Worm (Caenorhabditis elegans): ENCODE measurements around the gene srh-132.
"Not testable (repeated sequence)": the region's sequence is repeated elsewhere in the genome, so short reads cannot be mapped to it uniquely, and the experiment has no call there.

Gene srh-132

DNA sequence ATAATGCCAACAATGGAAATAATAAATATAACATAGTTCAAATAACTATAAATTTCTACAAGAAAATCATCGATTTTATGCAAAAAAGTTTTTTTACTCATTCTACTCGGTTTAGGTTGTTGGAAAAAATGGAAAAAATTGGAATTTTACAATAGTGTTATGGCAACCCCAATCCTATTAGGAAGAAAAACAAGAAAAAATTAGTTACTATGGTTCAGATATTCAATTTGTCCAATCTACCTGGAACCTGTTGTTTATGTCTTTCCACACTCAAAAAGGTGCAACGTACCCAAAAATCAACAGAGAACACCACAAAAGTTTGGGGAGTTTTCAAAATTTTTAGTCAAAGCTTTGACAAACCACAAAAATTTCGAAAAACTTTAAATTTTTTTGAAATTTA lies 20.0 kb downstream of the srh-132 start, which contains the start of gene T27C5.10:
Gene T27C5.10, minus strand, starts transcription at position 101 of the 400 bp plus-strand sequence.
- no peak for TF ChIP-seq unc-39 (tag; optimal IDR thresholded peaks at IDR 0.05)

DNA sequence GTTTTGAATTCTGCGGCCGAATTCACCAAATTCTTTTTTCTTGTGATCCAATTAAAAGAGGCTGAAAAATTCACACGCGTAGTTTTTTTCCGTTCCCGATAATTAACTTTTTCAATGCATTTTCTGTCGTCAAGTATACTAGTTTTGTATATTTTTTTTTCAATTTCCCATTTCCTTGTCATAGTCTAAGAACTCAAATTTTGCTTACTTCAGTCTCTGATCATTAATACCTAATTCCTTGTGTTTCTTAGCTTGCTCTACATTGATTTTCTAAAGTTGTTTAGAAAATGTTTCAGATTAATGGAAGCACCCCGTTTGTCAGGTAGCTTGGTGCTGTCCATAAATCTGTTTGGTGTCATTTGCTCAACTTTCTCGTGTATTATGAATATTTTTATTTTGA lies 20.8 kb downstream of the srh-132 start, which contains the start of gene srbc-27:
Gene srbc-27, plus strand, starts transcription at position 301 of the 400 bp plus-strand sequence.
- TF ChIP-seq cnd-1 (tag; optimal IDR thresholded peaks at IDR 0.05) (no peak), ceh-39 (tag; optimal IDR thresholded peaks at IDR 0.05) (no peak), flh-1 (GFP tag; optimal IDR thresholded peaks at IDR 0.05) (no peak), mep-1 (tag; optimal IDR thresholded peaks at IDR 0.05) (no peak)

ce11 chrV:17436492-17436891 lies 26.4 kb downstream of the srh-132 start, which contains the start of gene F20E11.18:
TSS of gene F20E11.18 (minus strand) at chrV:17436592.
- TF ChIP-seq M03D4.4 (tag; optimal IDR thresholded peaks at IDR 0.05) (no peak), sem-2 (GFP tag; optimal IDR thresholded peaks at IDR 0.05) (no peak)

- no peak for TF ChIP-seq M03D4.4 (tag; optimal IDR thresholded peaks at IDR 0.05)
- TF ChIP-seq unc-120 (tag; optimal IDR thresholded peaks at IDR 0.05; ENCODE audit: poor library complexity, severe bottlenecking) = no peak
- no peak for TF ChIP-seq ces-1 (GFP tag; optimal IDR thresholded peaks at IDR 0.05)
- TF ChIP-seq sem-2 (GFP tag; optimal IDR thresholded peaks at IDR 0.05) = no peak
- no peak for TF ChIP-seq lin-32 (GFP tag; optimal IDR thresholded peaks at IDR 0.05)
- no peak for TF ChIP-seq ceh-39 (tag; optimal IDR thresholded peaks at IDR 0.05)
- TF ChIP-seq nhr-28 (tag; optimal IDR thresholded peaks at IDR 0.05) = no peak
- TF ChIP-seq ceh-43 (GFP tag; optimal IDR thresholded peaks at IDR 0.05) = no peak
- TF ChIP-seq lin-13 (tag; optimal IDR thresholded peaks at IDR 0.05) = no peak
- TF ChIP-seq mab-5 (tag; optimal IDR thresholded peaks at IDR 0.05) = no peak
- TF ChIP-seq unc-62 (GFP tag; optimal IDR thresholded peaks at IDR 0.05) = no peak
- TF ChIP-seq blmp-1 (tag; optimal IDR thresholded peaks at IDR 0.05) = no peak
Measured at ce11 chrV:17438317-17438716, 28.3 kb downstream of the srh-132 start, which contains the start of gene srsx-2. TSS of gene srsx-2 (minus strand) at chrV:17438417.

DNA sequence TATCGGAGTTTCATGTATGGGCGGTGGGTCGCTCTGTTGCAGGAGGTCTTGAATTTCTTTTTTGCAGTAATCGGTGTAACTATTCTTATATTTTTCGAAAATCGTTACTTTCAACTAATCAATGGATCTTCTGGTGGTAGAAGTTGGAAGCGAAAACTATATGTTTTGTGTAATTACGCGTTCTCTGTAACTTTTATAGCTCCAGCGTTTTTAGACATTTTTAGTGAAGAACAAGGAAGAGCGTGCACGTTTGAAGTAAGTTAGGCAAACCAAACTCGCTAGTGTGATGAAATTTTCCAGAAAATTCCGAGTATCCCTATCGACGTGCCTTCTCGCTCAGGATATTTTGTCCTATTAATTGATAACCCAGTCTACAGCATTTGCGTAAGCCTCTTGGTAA lies 29.4 kb downstream of the srh-132 start, which contains the start of gene srh-154:
Gene srh-154, plus strand, starts transcription at position 301 of the 400 bp plus-strand sequence.
- no peak for TF ChIP-seq unc-120 (tag; optimal IDR thresholded peaks at IDR 0.05; ENCODE audit: poor library complexity, severe bottlenecking)

DNA sequence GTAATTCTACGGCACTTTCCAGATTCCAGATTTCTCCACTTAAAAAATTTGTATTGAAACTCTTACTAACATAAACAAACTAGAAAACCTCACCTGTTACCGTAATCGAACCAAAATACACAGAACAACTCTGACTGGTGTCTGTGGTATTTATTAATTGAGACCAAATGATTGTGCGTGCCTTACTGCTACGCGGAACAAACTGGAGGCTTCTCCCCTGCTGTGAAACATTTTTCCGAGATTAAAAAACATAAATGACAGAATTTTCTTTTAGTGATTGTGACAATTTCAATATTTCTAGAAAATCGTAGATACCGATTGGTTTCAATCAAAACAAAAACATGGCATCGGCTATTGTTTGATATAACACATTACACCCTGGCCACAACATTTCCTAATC lies 39.8 kb downstream of the srh-132 start:
- TF ChIP-seq nhr-237 (tag; optimal IDR thresholded peaks at IDR 0.05) = no peak
- no peak for TF ChIP-seq mls-2 (tag; optimal IDR thresholded peaks at IDR 0.05)
- no peak for TF ChIP-seq hlh-1 (tag; optimal IDR thresholded peaks at IDR 0.05)
- no peak for TF ChIP-seq tbx-8 (GFP tag; optimal IDR thresholded peaks at IDR 0.05)

DNA sequence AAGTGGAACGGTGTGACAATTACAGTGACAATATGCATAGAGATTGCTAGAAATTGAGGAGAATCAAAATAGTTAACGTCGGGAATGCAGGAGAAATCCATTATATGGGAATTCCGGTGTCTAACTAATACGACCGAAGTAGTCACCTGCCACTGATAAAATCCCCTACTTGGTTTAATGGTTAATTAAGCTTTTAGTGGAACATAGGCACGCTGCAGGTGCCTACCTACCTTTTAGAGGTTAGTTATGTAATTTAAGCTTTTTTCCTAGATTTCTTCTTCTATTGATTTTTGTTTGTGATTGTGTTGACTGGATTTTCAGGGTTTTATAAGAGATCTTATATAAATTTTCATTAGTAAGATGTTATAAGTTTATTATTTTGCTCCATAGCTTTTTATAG lies 46.1 kb downstream of the srh-132 start, which contains the start of gene srh-203:
Gene srh-203, minus strand, starts transcription at position 101 of the 400 bp plus-strand sequence.
- TF ChIP-seq zip-8 (tag; optimal IDR thresholded peaks at IDR 0.05); snpc-4 (tag; optimal IDR thresholded peaks at IDR 0.05); lin-32 (GFP tag; optimal IDR thresholded peaks at IDR 0.05): not testable (repeated sequence)

DNA sequence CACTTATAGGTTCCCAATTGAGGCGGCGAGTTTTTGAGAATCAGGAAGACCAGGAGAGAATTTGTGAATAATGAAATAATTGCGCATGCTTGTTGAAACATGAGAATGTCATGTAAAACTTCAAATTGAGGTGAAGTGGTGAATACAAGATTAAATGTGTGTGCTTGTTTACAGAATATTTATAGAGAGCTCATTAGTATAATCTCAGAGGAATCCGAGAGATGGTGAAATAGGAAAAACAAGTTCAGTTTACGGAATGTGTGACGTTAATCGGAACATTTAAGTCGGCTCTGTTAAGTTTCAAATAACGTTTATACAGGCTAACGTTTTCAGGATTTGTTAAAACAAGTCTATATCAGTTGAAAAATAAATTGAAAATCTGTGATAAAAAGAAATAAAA lies 48.0 kb downstream of the srh-132 start, which contains the start of gene str-200:
Gene str-200, minus strand, starts transcription at position 101 of the 400 bp plus-strand sequence.
- TF ChIP-seq mep-1 (tag; optimal IDR thresholded peaks at IDR 0.05) = no peak
- TF ChIP-seq M03D4.4 (tag; optimal IDR thresholded peaks at IDR 0.05) = no peak
- no peak for TF ChIP-seq mab-5 (tag; optimal IDR thresholded peaks at IDR 0.05)
- TF ChIP-seq tbx-8 (GFP tag; optimal IDR thresholded peaks at IDR 0.05) = no peak
- no peak for TF ChIP-seq flh-1 (GFP tag; optimal IDR thresholded peaks at IDR 0.05)
- TF ChIP-seq ceh-39 (tag; optimal IDR thresholded peaks at IDR 0.05) = no peak
- TF ChIP-seq lin-32 (GFP tag; optimal IDR thresholded peaks at IDR 0.05) = no peak
- no peak for TF ChIP-seq nhr-2 (tag; optimal IDR thresholded peaks at IDR 0.05)
- no peak for TF ChIP-seq nhr-28 (tag; optimal IDR thresholded peaks at IDR 0.05)
- no peak for TF ChIP-seq ham-2 (GFP tag; optimal IDR thresholded peaks at IDR 0.05)
- no peak for TF ChIP-seq ces-1 (GFP tag; optimal IDR thresholded peaks at IDR 0.05)
- no peak for TF ChIP-seq pha-4 (tag; optimal IDR thresholded peaks at IDR 0.05)
